Worm (Caenorhabditis elegans) whole organism, late embryonic: ENCODE measurements around the gene ZK354.8.

Experiments used
- C08G9.2 ChIP-seq: sonication (generic microtip); optimal IDR thresholded peaks from 2 replicates; lab custom pipeline; 2016; ENCODE audit warnings: mild to moderate bottlenecking, missing genetic modification characterization, moderate library complexity, missing compliant biosample characterization
- C38D4.7 ChIP-seq: fragments of 200-800 bp; sonication (Bioruptor generic); optimal IDR thresholded peaks from 2 replicates; lab custom pipeline; 2018; ENCODE audit warnings: mild to moderate bottlenecking, missing genetic modification characterization, moderate library complexity, missing compliant biosample characterization
- F13H6.1 ChIP-seq: sonication (generic microtip); optimal IDR thresholded peaks from 2 replicates; lab custom pipeline; 2016; ENCODE audit warnings: missing genetic modification characterization, missing compliant biosample characterization
- K02D7.2 ChIP-seq: sonication (generic microtip); optimal IDR thresholded peaks from 2 replicates; lab custom pipeline; 2017; ENCODE audit warnings: mild to moderate bottlenecking, missing genetic modification characterization, missing compliant biosample characterization
- ceh-14 ChIP-seq: sonication (generic microtip); optimal IDR thresholded peaks from 2 replicates; lab custom pipeline; 2016; ENCODE audit warnings: missing genotype, missing genetic modification characterization, missing compliant biosample characterization
- ceh-2 ChIP-seq: sonication (generic microtip); optimal IDR thresholded peaks from 2 replicates; lab custom pipeline; 2016; ENCODE audit warnings: missing genotype, missing genetic modification characterization, missing compliant biosample characterization
- ceh-22 ChIP-seq: sonication (generic microtip); optimal IDR thresholded peaks from 2 replicates; lab custom pipeline; 2017; ENCODE audit warnings: missing biosample characterization, missing genetic modification characterization
- ceh-24 ChIP-seq: sonication (generic microtip); optimal IDR thresholded peaks from 2 replicates; lab custom pipeline; 2016; ENCODE audit warnings: mild to moderate bottlenecking, missing genetic modification characterization, missing compliant biosample characterization
- ceh-30 ChIP-seq: fragments of 150-350 bp; optimal IDR thresholded peaks from 2 replicates; lab custom pipeline; 2014; ENCODE audit warnings: missing biosample characterization, missing genetic modification characterization
- ceh-31 ChIP-seq: sonication (generic microtip); optimal IDR thresholded peaks from 2 replicates; lab custom pipeline; 2016; ENCODE audit warnings: missing genetic modification characterization, missing compliant biosample characterization
- ceh-34 ChIP-seq: sonication (generic microtip); optimal IDR thresholded peaks from 2 replicates; lab custom pipeline; 2016; ENCODE audit warnings: mild to moderate bottlenecking, missing genetic modification characterization, missing compliant biosample characterization
- ceh-45 ChIP-seq: fragments of 200-800 bp; sonication (Bioruptor generic); IDR thresholded peaks from 2 replicates; pipeline ENCODE4 v1.3.6; 2022; ENCODE audit warnings: missing genetic modification reagents, missing genetic modification characterization, missing compliant biosample characterization
- ceh-9 ChIP-seq: sonication (generic microtip); optimal IDR thresholded peaks from 2 replicates; lab custom pipeline; 2016; ENCODE audit warnings: mild to moderate bottlenecking, missing genetic modification characterization, inconsistent platforms, missing compliant biosample characterization
- che-1 ChIP-seq: sonication (generic microtip); optimal IDR thresholded peaks from 2 replicates; lab custom pipeline; 2016; ENCODE audit warnings: mild to moderate bottlenecking, missing genetic modification characterization, missing compliant biosample characterization
- dmd-4 ChIP-seq: sonication (generic microtip); optimal IDR thresholded peaks from 2 replicates; lab custom pipeline; 2016; ENCODE audit warnings: borderline replicate concordance, missing genetic modification characterization, missing compliant biosample characterization
- dve-1 ChIP-seq: sonication (generic microtip); optimal IDR thresholded peaks from 2 replicates; lab custom pipeline; 2017; ENCODE audit warnings: antibody characterized with exemption, mild to moderate bottlenecking, missing genetic modification characterization, missing compliant biosample characterization
- elt-2 ChIP-seq: sonication (generic microtip); optimal IDR thresholded peaks from 2 replicates; lab custom pipeline; 2016; ENCODE audit warnings: missing genetic modification reagents, missing genetic modification characterization, missing compliant biosample characterization
- elt-4 ChIP-seq: sonication (generic microtip); optimal IDR thresholded peaks from 2 replicates; lab custom pipeline; 2016; ENCODE audit warnings: missing genetic modification characterization, missing compliant biosample characterization
- eyg-1 ChIP-seq: sonication (generic microtip); optimal IDR thresholded peaks from 2 replicates; lab custom pipeline; 2016; ENCODE audit warnings: missing genotype, missing genetic modification characterization, missing compliant biosample characterization
- fax-1 ChIP-seq: sonication (generic microtip); optimal IDR thresholded peaks from 2 replicates; lab custom pipeline; 2016; ENCODE audit warnings: missing genotype, missing genetic modification characterization, missing compliant biosample characterization
- fkh-10 ChIP-seq: fragments of 150-350 bp; optimal IDR thresholded peaks from 2 replicates; lab custom pipeline; 2014; ENCODE audit warnings: missing biosample characterization, missing genetic modification reagents, missing genetic modification characterization
- gmeb-2 ChIP-seq: sonication (generic microtip); optimal IDR thresholded peaks from 2 replicates; lab custom pipeline; 2016; ENCODE audit warnings: missing genetic modification characterization, inconsistent platforms, missing compliant biosample characterization
- hlh-13 ChIP-seq: fragments of 200-800 bp; sonication (Bioruptor generic); optimal IDR thresholded peaks from 2 replicates; lab custom pipeline; 2018; ENCODE audit warnings: mild to moderate bottlenecking, missing genetic modification characterization, missing compliant biosample characterization
- hlh-8 ChIP-seq: sonication (generic microtip); optimal IDR thresholded peaks from 2 replicates; lab custom pipeline; 2016; ENCODE audit warnings: missing genotype, missing genetic modification characterization, missing compliant biosample characterization
- lin-11 ChIP-seq: fragments of 200-800 bp; sonication (Bioruptor generic); optimal IDR thresholded peaks from 2 replicates; lab custom pipeline; 2018; ENCODE audit warnings: mild to moderate bottlenecking, missing genetic modification characterization, missing compliant biosample characterization
- madf-2 ChIP-seq: sonication (generic microtip); optimal IDR thresholded peaks from 2 replicates; lab custom pipeline; 2017; ENCODE audit warnings: missing genetic modification characterization, missing compliant biosample characterization
- nfya-1 ChIP-seq: sonication (generic microtip); optimal IDR thresholded peaks from 2 replicates; lab custom pipeline; 2017; ENCODE audit warnings: missing genetic modification characterization, mild to moderate bottlenecking, missing compliant biosample characterization, antibody characterized with exemption, moderate library complexity
- npax-4 ChIP-seq: sonication (generic microtip); optimal IDR thresholded peaks from 2 replicates; lab custom pipeline; 2016; ENCODE audit warnings: missing genetic modification characterization, missing compliant biosample characterization
- pax-1 ChIP-seq: fragments of 150-350 bp; optimal IDR thresholded peaks from 2 replicates; lab custom pipeline; 2014; ENCODE audit warnings: missing biosample characterization, missing genetic modification characterization
- pqm-1 ChIP-seq: sonication (generic microtip); optimal IDR thresholded peaks from 2 replicates; lab custom pipeline; 2016; ENCODE audit warnings: missing genetic modification characterization, missing compliant biosample characterization
- pros-1 ChIP-seq: fragments of 150-350 bp; optimal IDR thresholded peaks from 2 replicates; lab custom pipeline; 2014; ENCODE audit warnings: missing biosample characterization, missing genetic modification reagents, missing genetic modification characterization
- ref-2 ChIP-seq: sonication (generic microtip); optimal IDR thresholded peaks from 2 replicates; lab custom pipeline; 2016; ENCODE audit warnings: missing genetic modification characterization, missing compliant biosample characterization
- rnt-1 ChIP-seq: sonication (generic microtip); optimal IDR thresholded peaks from 2 replicates; lab custom pipeline; 2016; ENCODE audit warnings: missing genetic modification characterization, missing compliant biosample characterization
- sox-2 ChIP-seq: fragments of 200-800 bp; sonication (Bioruptor generic); IDR thresholded peaks from 2 replicates; pipeline ENCODE4 v1.3.6; 2022; ENCODE audit warnings: missing genetic modification reagents, missing genetic modification characterization, missing compliant biosample characterization
- sox-4 ChIP-seq: sonication (generic microtip); optimal IDR thresholded peaks from 2 replicates; lab custom pipeline; 2017; ENCODE audit warnings: mild to moderate bottlenecking, missing genetic modification characterization, inconsistent platforms, missing compliant biosample characterization
- tbx-7 ChIP-seq: sonication (generic microtip); optimal IDR thresholded peaks from 2 replicates; lab custom pipeline; 2016; ENCODE audit warnings: missing genotype, missing genetic modification characterization, missing compliant biosample characterization
- ttx-3 ChIP-seq: sonication (generic microtip); optimal IDR thresholded peaks from 2 replicates; lab custom pipeline; 2016; ENCODE audit warnings: missing genetic modification reagents, missing genetic modification characterization, missing compliant biosample characterization
- unc-55 ChIP-seq: sonication (generic microtip); optimal IDR thresholded peaks from 2 replicates; lab custom pipeline; 2017; ENCODE audit warnings: missing biosample characterization, missing genetic modification reagents, missing genetic modification characterization
- zip-5 ChIP-seq: sonication (generic microtip); optimal IDR thresholded peaks from 2 replicates; lab custom pipeline; 2016; ENCODE audit warnings: missing genetic modification characterization, missing compliant biosample characterization
- ztf-16 ChIP-seq: sonication (generic microtip); optimal IDR thresholded peaks from 2 replicates; lab custom pipeline; 2017; ENCODE audit warnings: missing genetic modification characterization, missing compliant biosample characterization

The ZK354.8 gene

ce11 chrIV:5288932-5289331, 17.0 kb downstream of the ZK354.8 start:
- no peak for TF ChIP-seq madf-2 (tag; lab: Kevin White, UChicago)
- no peak for TF ChIP-seq ceh-34 (tag; lab: Kevin White, UChicago)
- TF ChIP-seq fkh-10, result no peak
- no peak for TF ChIP-seq ceh-14 (tag; lab: Kevin White, UChicago)
- no peak for TF ChIP-seq ceh-2
- no peak for TF ChIP-seq ceh-24 (tag; lab: Kevin White, UChicago)
- no peak for TF ChIP-seq fax-1 (tag; lab: Kevin White, UChicago)
- no peak for TF ChIP-seq elt-2 (tag; lab: Kevin White, UChicago)
- no peak for TF ChIP-seq hlh-8 (tag; lab: Kevin White, UChicago)
- TF ChIP-seq unc-55 (GFP tag; lab: Kevin White, UChicago), result no peak
- no peak for TF ChIP-seq dmd-4
- no peak for TF ChIP-seq eyg-1 (tag; lab: Kevin White, UChicago)

DNA sequence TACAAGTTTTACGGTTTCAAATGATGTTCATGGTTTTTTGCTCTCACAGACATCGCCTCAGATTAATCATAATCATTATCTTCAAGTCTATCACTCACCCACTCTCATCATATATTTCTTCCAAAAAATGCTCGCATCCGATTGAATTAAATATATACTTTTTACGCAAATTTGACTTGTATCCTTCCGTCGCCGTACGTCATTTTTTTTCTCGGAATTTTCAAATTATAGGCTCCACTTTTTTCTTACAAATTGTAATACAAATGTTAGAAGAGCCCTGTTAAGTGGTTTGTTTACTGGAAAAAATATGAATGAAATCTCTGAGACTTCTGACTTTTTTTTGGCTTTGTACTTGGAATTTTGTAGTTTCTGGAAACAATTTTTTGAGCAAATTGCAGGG, 18.8 kb downstream of the ZK354.8 start:
- no peak for TF ChIP-seq elt-4 (tag; lab: Kevin White, UChicago)
- no peak for TF ChIP-seq ztf-16
- no peak for TF ChIP-seq C38D4.7 (GFP tag; lab: Kevin White, UChicago)
- no peak for TF ChIP-seq ceh-30 (tag; lab: Kevin White, UChicago)
- no peak for TF ChIP-seq tbx-7 (tag; lab: Kevin White, UChicago)

DNA sequence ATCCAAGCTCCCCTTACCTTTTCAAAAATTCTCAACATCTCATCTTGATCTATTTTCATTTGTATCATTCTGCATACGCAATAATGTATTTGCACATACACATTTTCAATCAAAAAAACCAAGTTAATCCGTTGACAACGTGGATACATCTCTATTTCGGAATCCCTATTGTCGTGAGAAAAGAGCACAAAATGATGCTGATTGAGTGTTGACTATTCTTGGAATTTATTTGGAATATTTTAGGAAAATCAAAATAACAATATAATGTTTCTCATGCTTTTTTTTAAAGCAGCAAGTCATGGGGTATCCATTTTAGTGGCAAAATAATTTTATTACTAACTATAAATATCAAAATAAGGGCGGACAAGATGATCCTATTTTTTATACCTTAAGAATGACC, 24.5 kb downstream of the ZK354.8 start:
- TF ChIP-seq gmeb-2 (tag; lab: Kevin White, UChicago) (no peak), dve-1 (no peak), fkh-10 (no peak), npax-4 (tag; lab: Kevin White, UChicago) (no peak), ceh-45 (GFP tag; lab: Robert Waterston, UW) (no peak), fax-1 (tag; lab: Kevin White, UChicago) (no peak), pros-1 (tag; lab: Kevin White, UChicago) (no peak), ttx-3 (tag; lab: Kevin White, UChicago) (no peak), ref-2 (tag; lab: Kevin White, UChicago) (no peak), ceh-30 (tag; lab: Kevin White, UChicago) (no peak), C08G9.2 (tag; lab: Kevin White, UChicago) (no peak), K02D7.2 (tag; lab: Kevin White, UChicago) (no peak), hlh-13 (no peak), sox-4 (no peak), sox-2 (GFP tag; lab: Robert Waterston, UW) (no peak), zip-5 (tag; lab: Kevin White, UChicago) (no peak)

ce11 chrIV:5277752-5278151, 28.2 kb downstream of the ZK354.8 start, which contains the start of gene F36H12.17:
Gene F36H12.17 (minus strand): TSS chrIV:5277852.
- TF ChIP-seq C38D4.7 (GFP tag; lab: Kevin White, UChicago) (no peak), ztf-16 (no peak), fax-1 (tag; lab: Kevin White, UChicago) (no peak), ceh-31 (no peak), madf-2 (tag; lab: Kevin White, UChicago) (no peak)

DNA sequence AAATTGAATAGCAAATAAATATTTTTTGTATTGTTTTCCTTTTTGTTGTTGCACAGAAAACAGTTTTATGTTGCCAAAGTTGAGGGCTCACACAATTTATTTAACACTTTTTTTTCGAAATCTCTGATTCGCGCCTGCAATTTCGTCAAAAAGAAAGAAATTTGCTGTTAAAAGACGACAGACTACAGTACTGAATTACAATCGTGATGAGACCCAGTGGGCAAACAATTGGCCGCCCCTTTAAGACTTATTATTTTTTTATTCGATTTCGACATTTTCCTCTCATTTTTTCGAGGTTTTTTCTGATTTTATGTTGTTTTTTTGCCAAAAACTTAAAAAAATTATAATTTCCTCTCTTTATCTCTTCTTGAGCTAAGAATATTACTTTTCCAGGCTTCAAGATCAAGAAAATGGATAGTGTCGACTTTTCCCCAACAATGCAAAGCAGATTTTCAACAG, 31.8 kb downstream of the ZK354.8 start, which contains the start of gene slfl-4:
Gene slfl-4 (plus strand): TSS at position 409 of the 459 bp plus-strand sequence.
- no peak for TF ChIP-seq ceh-22 (tag; lab: Kevin White, UChicago)
- TF ChIP-seq pqm-1 (tag; lab: Kevin White, UChicago), result no peak
- no peak for TF ChIP-seq F13H6.1
- no peak for TF ChIP-seq pax-1 (tag; lab: Kevin White, UChicago)
- TF ChIP-seq che-1 (tag; lab: Kevin White, UChicago), result no peak
- no peak for TF ChIP-seq lin-11
- TF ChIP-seq ceh-9 (tag; lab: Kevin White, UChicago), result no peak
- no peak for TF ChIP-seq rnt-1 (tag; lab: Kevin White, UChicago)
- no peak for TF ChIP-seq nfya-1 (tag; lab: Kevin White, UChicago)
